Worm (Caenorhabditis elegans): ENCODE measurements around the gene pcdr-1.

DNA sequence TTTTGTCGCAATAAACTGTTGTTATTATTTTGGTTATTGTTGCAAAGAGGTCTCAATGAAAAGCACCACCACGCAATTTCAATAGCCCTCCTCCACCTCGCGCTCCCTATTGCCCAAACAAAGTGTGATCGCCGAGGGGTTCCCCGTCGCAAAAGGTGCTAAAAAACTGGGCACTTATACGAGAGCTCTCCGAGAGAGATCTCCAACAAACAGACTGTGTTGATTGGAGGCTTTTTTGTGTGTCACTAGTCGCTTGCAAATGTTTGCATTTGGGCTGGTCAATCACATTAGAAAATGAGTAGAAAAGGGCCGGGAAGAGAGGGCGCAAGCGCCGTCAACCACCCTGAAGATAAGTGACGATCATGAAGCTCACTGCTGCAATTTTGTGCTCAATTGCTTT lies 29.8 kb downstream of the pcdr-1 start, which contains the start of gene ZK662.2:
- TF ChIP-seq ama-1 (optimal IDR thresholded peaks at IDR 0.05) (no peak), unc-62 (GFP tag; optimal IDR thresholded peaks at IDR 0.05) (no peak), fkh-10 (GFP tag; optimal IDR thresholded peaks at IDR 0.05) (no peak), egl-27 (tag; optimal IDR thresholded peaks at IDR 0.05) (no peak), ZK546.5 (tag; optimal IDR thresholded peaks at IDR 0.05) (no peak), nhr-77 (tag; optimal IDR thresholded peaks at IDR 0.05) (no peak), nhr-25 (tag; optimal IDR thresholded peaks at IDR 0.05) (no peak), elt-2 (tag; optimal IDR thresholded peaks at IDR 0.05) (no peak), R02D3.7 (tag; optimal IDR thresholded peaks at IDR 0.05) (no peak), nhr-237 (tag; optimal IDR thresholded peaks at IDR 0.05) (no peak)

Data from whole organism, L3 larva.